Worm (Caenorhabditis elegans) whole organism, young adult: ENCODE data around the gene daam-1.

ENCODE experiments used
- B0019.2 ChIP-seq: fragments of 200-800 bp; sonication (Bioruptor generic); conservative IDR thresholded peaks from 2 replicates; pipeline ENCODE4 v1.3.6; 2022; ENCODE audit warnings: missing genetic modification reagents, missing genetic modification characterization, missing compliant biosample characterization
- B0035.1 ChIP-seq: sonication (generic microtip); optimal IDR thresholded peaks from 2 replicates; lab custom pipeline; 2016; ENCODE audit warnings: missing genetic modification characterization, mild to moderate bottlenecking, missing compliant biosample characterization, missing genotype, missing genetic modification reagents
- C06A6.2 ChIP-seq: fragments of 200-800 bp; sonication (Bioruptor generic); conservative IDR thresholded peaks from 2 replicates; pipeline ENCODE4 v1.3.6; 2022; ENCODE audit warnings: missing genetic modification characterization, missing compliant biosample characterization
- F23B12.7 ChIP-seq: sonication (generic microtip); optimal IDR thresholded peaks from 2 replicates; lab custom pipeline; 2017; ENCODE audit warnings: missing genetic modification characterization, mild to moderate bottlenecking, missing compliant biosample characterization, antibody characterized with exemption, moderate library complexity; ENCODE audit not compliant: insufficient read depth
- F37B4.10 ChIP-seq: fragments of 200-800 bp; sonication (Bioruptor generic); IDR thresholded peaks from 2 replicates; pipeline ENCODE4 v1.3.6; 2022; ENCODE audit warnings: missing genetic modification characterization, missing compliant biosample characterization
- F57A8.1 ChIP-seq: fragments of 200-800 bp; sonication (Bioruptor generic); optimal IDR thresholded peaks from 2 replicates; lab custom pipeline; 2018; ENCODE audit warnings: mild to moderate bottlenecking, missing genetic modification characterization, moderate library complexity, missing compliant biosample characterization
- K12H6.12 ChIP-seq: fragments of 200-800 bp; sonication (Bioruptor generic); optimal IDR thresholded peaks from 2 replicates; lab custom pipeline; 2018; ENCODE audit warnings: mild to moderate bottlenecking, missing genetic modification characterization, missing compliant biosample characterization
- T26A5.8 ChIP-seq: sonication (generic microtip); optimal IDR thresholded peaks from 2 replicates; lab custom pipeline; 2016; ENCODE audit warnings: missing genetic modification characterization, missing compliant biosample characterization
- Y56A3A.18 ChIP-seq: fragments of 200-800 bp; sonication (Bioruptor generic); IDR thresholded peaks from 2 replicates; pipeline ENCODE4 v1.3.6; 2022; ENCODE audit warnings: missing genetic modification reagents, missing genetic modification characterization, missing compliant biosample characterization
- Y67H2A.10 ChIP-seq: fragments of 200-800 bp; sonication (Bioruptor generic); conservative IDR thresholded peaks from 2 replicates; pipeline ENCODE4 v1.3.6; 2022; ENCODE audit warnings: missing genetic modification reagents, missing genetic modification characterization, missing compliant biosample characterization
- bed-2 ChIP-seq: fragments of 200-800 bp; sonication (Bioruptor generic); IDR thresholded peaks from 2 replicates; pipeline ENCODE4 v1.3.6; 2022; ENCODE audit warnings: missing genetic modification reagents, missing genetic modification characterization, missing compliant biosample characterization
- chd-7 ChIP-seq: sonication (generic microtip); optimal IDR thresholded peaks from 2 replicates; lab custom pipeline; 2016; ENCODE audit warnings: mild to moderate bottlenecking, missing genetic modification characterization, moderate library complexity, missing compliant biosample characterization
- dox-1 ChIP-seq: fragments of 200-800 bp; sonication (Bioruptor generic); IDR thresholded peaks from 2 replicates; pipeline ENCODE4 v1.3.6; 2022; ENCODE audit warnings: missing genetic modification reagents, missing genetic modification characterization, missing compliant biosample characterization
- egl-44 ChIP-seq: fragments of 200-800 bp; sonication (Bioruptor generic); IDR thresholded peaks from 2 replicates; pipeline ENCODE4 v1.3.6; 2022; ENCODE audit warnings: missing genetic modification reagents, missing genetic modification characterization, missing compliant biosample characterization
- ekl-4 ChIP-seq: fragments of 200-800 bp; sonication (Bioruptor generic); IDR thresholded peaks from 2 replicates; pipeline ENCODE4 v1.3.6; 2022; ENCODE audit warnings: missing genetic modification reagents, missing genetic modification characterization, missing compliant biosample characterization
- fkh-3 ChIP-seq: sonication (generic microtip); optimal IDR thresholded peaks from 2 replicates; lab custom pipeline; 2016; ENCODE audit warnings: mild to moderate bottlenecking, missing genetic modification characterization, missing compliant biosample characterization
- gei-17 ChIP-seq: fragments of 200-800 bp; sonication (Bioruptor generic); optimal IDR thresholded peaks from 2 replicates; lab custom pipeline; 2018; ENCODE audit warnings: mild to moderate bottlenecking, missing genetic modification characterization, missing compliant biosample characterization
- lin-26 ChIP-seq: fragments of 200-800 bp; sonication (Bioruptor generic); IDR thresholded peaks from 2 replicates; pipeline ENCODE4 v1.3.6; 2022; ENCODE audit warnings: missing genetic modification reagents, missing genetic modification characterization, missing compliant biosample characterization
- lin-35 ChIP-seq, 3 experiments: fragments of 150-350 bp in 2 of 3; sonication (generic microtip) in 1 of 3; optimal IDR thresholded peaks; 2 replicates each; lab custom pipeline; 2014 to 2018; ENCODE audit warnings: missing biosample characterization in 3 of 3, missing genetic modification characterization in 3 of 3, missing genetic modification reagents in 3 of 3
- mcd-1 ChIP-seq: fragments of 200-800 bp; sonication (Bioruptor generic); IDR thresholded peaks from 2 replicates; pipeline ENCODE4 v1.3.6; 2022; ENCODE audit warnings: missing genetic modification reagents, missing genetic modification characterization, missing compliant biosample characterization
- mel-28 ChIP-seq: sonication (generic microtip); optimal IDR thresholded peaks from 2 replicates; lab custom pipeline; 2016; ENCODE audit warnings: borderline replicate concordance, mild to moderate bottlenecking, missing genetic modification characterization, missing compliant biosample characterization
- nfya-1 ChIP-seq: sonication (generic microtip); optimal IDR thresholded peaks from 2 replicates; lab custom pipeline; 2017; ENCODE audit warnings: antibody characterized with exemption, missing compliant biosample characterization, missing genetic modification characterization, borderline replicate concordance; ENCODE audit not compliant: insufficient read depth
- nfyb-1 ChIP-seq: fragments of 200-800 bp; sonication (Bioruptor generic); IDR thresholded peaks from 2 replicates; pipeline ENCODE4 v1.3.6; 2022; ENCODE audit warnings: missing genetic modification reagents, missing genetic modification characterization, missing compliant biosample characterization
- nhr-27 ChIP-seq: fragments of 200-800 bp; sonication (Bioruptor generic); optimal IDR thresholded peaks from 2 replicates; lab custom pipeline; 2018; ENCODE audit warnings: mild to moderate bottlenecking, missing genetic modification characterization, moderate library complexity, missing compliant biosample characterization
- nhr-90 ChIP-seq: sonication (generic microtip); optimal IDR thresholded peaks from 2 replicates; lab custom pipeline; 2016; ENCODE audit warnings: missing genotype, mild to moderate bottlenecking, missing genetic modification characterization, missing compliant biosample characterization
- pbrm-1 ChIP-seq: fragments of 200-800 bp; sonication (Bioruptor generic); IDR thresholded peaks from 2 replicates; pipeline ENCODE4 v1.3.6; 2022; ENCODE audit warnings: missing genetic modification reagents, missing genetic modification characterization, missing compliant biosample characterization
- rec-8 ChIP-seq, 2 experiments: sonication (generic microtip); optimal IDR thresholded peaks; 2 replicates each; lab custom pipeline; 2016; ENCODE audit warnings: mild to moderate bottlenecking in 2 of 2, missing genetic modification characterization in 2 of 2, missing genetic modification reagents in 2 of 2, missing genotype in 2 of 2, missing biosample characterization in 1 of 2, missing compliant biosample characterization in 1 of 2, moderate library complexity in 1 of 2
- rpc-1 ChIP-seq, 2 experiments: fragments of 150-350 bp in 1 of 2; sonication (generic microtip) in 1 of 2; optimal IDR thresholded peaks; 2 replicates each; lab custom pipeline; 2014 to 2018; ENCODE audit warnings: missing biosample characterization in 1 of 2, missing genetic modification characterization in 1 of 2, missing genetic modification reagents in 1 of 2, missing genotype in 1 of 2
- sdz-38 ChIP-seq: sonication (generic microtip); optimal IDR thresholded peaks from 2 replicates; lab custom pipeline; 2016; ENCODE audit warnings: missing genotype, missing genetic modification characterization, missing compliant biosample characterization
- snpc-1.1 ChIP-seq: sonication (generic microtip); optimal IDR thresholded peaks from 2 replicates; lab custom pipeline; 2017; ENCODE audit warnings: missing genetic modification characterization, mild to moderate bottlenecking, missing compliant biosample characterization, antibody characterized with exemption, moderate library complexity, missing genotype, missing genetic modification reagents; ENCODE audit not compliant: insufficient read depth
- snpc-1.3 ChIP-seq: sonication (generic microtip); optimal IDR thresholded peaks from 2 replicates; lab custom pipeline; 2017; ENCODE audit warnings: missing genetic modification characterization, mild to moderate bottlenecking, missing compliant biosample characterization, antibody characterized with exemption, moderate library complexity, missing genotype, missing genetic modification reagents; ENCODE audit not compliant: insufficient read depth
- snpc-4 ChIP-seq, 5 experiments: fragments of 150-350 bp in 1 of 5; sonication (generic microtip) in 4 of 5; optimal IDR thresholded peaks; 2 replicates each; lab custom pipeline; 2014 to 2018; ENCODE audit warnings: missing genetic modification characterization in 5 of 5, missing biosample characterization in 3 of 5, antibody characterized with exemption in 2 of 5, mild to moderate bottlenecking in 2 of 5, missing compliant biosample characterization in 2 of 5, missing genotype in 2 of 5, moderate library complexity in 2 of 5, missing genetic modification reagents in 1 of 5
- sptf-2 ChIP-seq: fragments of 200-800 bp; sonication (Bioruptor generic); optimal IDR thresholded peaks from 2 replicates; lab custom pipeline; 2018; ENCODE audit warnings: mild to moderate bottlenecking, missing genetic modification characterization, missing compliant biosample characterization
- zfh-2 ChIP-seq: fragments of 200-800 bp; sonication (Bioruptor generic); conservative IDR thresholded peaks from 2 replicates; pipeline ENCODE4 v1.3.6; 2022; ENCODE audit warnings: missing genetic modification reagents, missing genetic modification characterization, missing compliant biosample characterization
- ztf-18 ChIP-seq: sonication (generic microtip); optimal IDR thresholded peaks from 2 replicates; lab custom pipeline; 2016; ENCODE audit warnings: missing genotype, mild to moderate bottlenecking, missing genetic modification characterization, missing compliant biosample characterization
- ztf-3 ChIP-seq: fragments of 200-800 bp; sonication (Bioruptor generic); optimal IDR thresholded peaks from 2 replicates; lab custom pipeline; 2018; ENCODE audit warnings: mild to moderate bottlenecking, missing genetic modification characterization, missing compliant biosample characterization

The daam-1 gene

ce11 chrV:43070-43469 is 40.6 kb downstream of the daam-1 start:
- TF ChIP-seq ekl-4 (GFP tag; lab: Robert Waterston, UW), result no peak
- TF ChIP-seq nfyb-1 (GFP tag; lab: Robert Waterston, UW), result 0 out of 2 replicates have a peak, but pooled peaks have one; percentile 8
- no peak for TF ChIP-seq lin-35 (GFP tag; optimal IDR thresholded peaks at IDR 0.05; lab: Kevin White, UChicago)

ce11 chrV:37729-38128 is 45.9 kb downstream of the daam-1 start:
- no peak for TF ChIP-seq bed-2 (GFP tag; lab: Robert Waterston, UW)
- TF ChIP-seq fkh-3 (tag; lab: Kevin White, UChicago), result no peak
- peak; percentile 51; the same call in 1 of the 2 replicates for TF ChIP-seq zfh-2 (GFP tag; lab: Robert Waterston, UW)
- TF ChIP-seq sptf-2, result no peak
- no peak for TF ChIP-seq nhr-27 (tag; lab: Kevin White, UChicago)

- TF ChIP-seq Y67H2A.10 (GFP tag; lab: Robert Waterston, UW) (no peak), snpc-1.3 (tag; lab: Kevin White, UChicago) (no peak), fkh-3 (tag; lab: Kevin White, UChicago) (no peak), lin-26 (0 out of 2 replicates have a peak, but pooled peaks have one; percentile 18), ztf-3 (GFP tag; lab: Kevin White, UChicago) (no peak), zfh-2 (GFP tag; lab: Robert Waterston, UW) (peak; percentile 71), dox-1 (GFP tag; lab: Robert Waterston, UW) (no peak), Y56A3A.18 (no peak), mcd-1 (GFP tag; lab: Robert Waterston, UW) (0 out of 2 replicates have a peak, but pooled peaks have one; percentile 9), T26A5.8 (no peak), nhr-27 (tag; lab: Kevin White, UChicago) (no peak), nfyb-1 (GFP tag; lab: Robert Waterston, UW) (no peak), nhr-90 (tag; lab: Kevin White, UChicago) (no peak), snpc-1.1 (peak; percentile 22), B0019.2 (GFP tag; lab: Robert Waterston, UW) (no peak), mel-28 (no peak), gei-17 (GFP tag; lab: Kevin White, UChicago) (no peak), nfya-1 (tag; lab: Kevin White, UChicago) (no peak), C06A6.2 (GFP tag; lab: Robert Waterston, UW) (no peak), F37B4.10 (GFP tag; lab: Robert Waterston, UW) (no peak), F23B12.7 (tag; lab: Kevin White, UChicago) (no peak), sdz-38 (tag; lab: Kevin White, UChicago) (no peak), rec-8 (tag; optimal IDR thresholded peaks at IDR 0.05; lab: Kevin White, UChicago) (no peak), rpc-1 (optimal IDR thresholded peaks at IDR 0.05; lab: Kevin White, UChicago) (no peak), rpc-1 (tag; optimal IDR thresholded peaks at IDR 0.05; lab: Kevin White, UChicago) (no peak), B0035.1 (tag; lab: Kevin White, UChicago) (no peak), chd-7 (tag; lab: Kevin White, UChicago) (no peak), snpc-4 (GFP tag; optimal IDR thresholded peaks at IDR 0.05; lab: Kevin White, UChicago) (no peak), snpc-4 (tag; optimal IDR thresholded peaks at IDR 0.05; lab: Kevin White, UChicago) (peak in 2 of 4 experiments; percentile 3 to 53), K12H6.12 (tag; lab: Kevin White, UChicago) (no peak), pbrm-1 (GFP tag; lab: Robert Waterston, UW) (no peak), egl-44 (no peak), ztf-18 (tag; lab: Kevin White, UChicago) (no peak), F57A8.1 (GFP tag; lab: Kevin White, UChicago) (no peak)
Measured at ce11 chrV:29823-30222, 53.8 kb downstream of the daam-1 start.
